Fruit fly (Drosophila melanogaster): ENCODE data around the gene CG32755.

Gene CG32755

dm6 chrX:5918499-5919126 is 31.4 kb upstream of the CG32755 start (continued):
- peak; percentile 55 for TF ChIP-seq Dref (GFP tag; IDR thresholded peaks at IDR 0.05)
- TF ChIP-seq fd64A (GFP tag; optimal IDR thresholded peaks at IDR 0.05), result peak; percentile 96
- TF ChIP-seq Xbp1 (GFP tag; optimal IDR thresholded peaks at IDR 0.05), result peak; percentile 99
- peak; percentile 65 for TF ChIP-seq nerfin-2 (GFP tag; IDR thresholded peaks at IDR 0.05; ENCODE audit: partially characterized antibody)
- TF ChIP-seq CG1647 (GFP tag; optimal IDR thresholded peaks at IDR 0.05), result peak; percentile 98
- TF ChIP-seq pnt (GFP tag; optimal IDR thresholded peaks at IDR 0.05), result peak; percentile 99
- TF ChIP-seq ham (GFP tag; IDR thresholded peaks at IDR 0.05), result peak; percentile 98
- TF ChIP-seq Stat92E (GFP tag; optimal IDR thresholded peaks at IDR 0.05), result peak in 1 of 3 experiments; percentile 94
- peak; percentile 96 for TF ChIP-seq MTF-1 (GFP tag; optimal IDR thresholded peaks at IDR 0.05; ENCODE audit: borderline replicate concordance)
- TF ChIP-seq bsh (GFP tag; optimal IDR thresholded peaks at IDR 0.05), result peak; percentile 99
- TF ChIP-seq CG7271 (tag; optimal IDR thresholded peaks at IDR 0.05), result peak; percentile 72
- peak; percentile 99 for TF ChIP-seq CG6689 (GFP tag; IDR thresholded peaks at IDR 0.05)
- peak; percentile 97 for TF ChIP-seq phol (tag; optimal IDR thresholded peaks at IDR 0.05)
- no peak for TF ChIP-seq usp (GFP tag; optimal IDR thresholded peaks at IDR 0.05)
- peak; percentile 97 for TF ChIP-seq gsb-n (tag; optimal IDR thresholded peaks at IDR 0.05)
- peak; percentile 95 for TF ChIP-seq CG7987 (GFP tag; optimal IDR thresholded peaks at IDR 0.05)
- TF ChIP-seq CG10979 (tag; optimal IDR thresholded peaks at IDR 0.05), result peak; percentile 98
- peak; percentile 98 for TF ChIP-seq CG12219 (GFP tag; optimal IDR thresholded peaks at IDR 0.05)
- TF ChIP-seq fd102C (GFP tag; optimal IDR thresholded peaks at IDR 0.05), result peak; percentile 67
- peak; percentile 93 for TF ChIP-seq exex (tag; optimal IDR thresholded peaks at IDR 0.05)
- TF ChIP-seq Six4 (GFP tag; optimal IDR thresholded peaks at IDR 0.05), result peak; percentile 98
- peak; percentile 95 for TF ChIP-seq Vsx1 (GFP tag; optimal IDR thresholded peaks at IDR 0.05)
- peak; percentile 99 for TF ChIP-seq H2.0 (GFP tag; IDR thresholded peaks at IDR 0.05)
- TF ChIP-seq Neu2 (GFP tag; optimal IDR thresholded peaks at IDR 0.05; ENCODE audit: borderline replicate concordance), result peak; percentile 91
- peak; percentile 50 for TF ChIP-seq stwl (tag; optimal IDR thresholded peaks at IDR 0.05)
- peak; percentile 98 for TF ChIP-seq CG6272 (GFP tag; IDR thresholded peaks at IDR 0.05)
- TF ChIP-seq dmrt11E (tag; optimal IDR thresholded peaks at IDR 0.05), result peak; percentile 96
- peak; percentile 99 for TF ChIP-seq jumu (GFP tag; optimal IDR thresholded peaks at IDR 0.05)
- peak; percentile 98 for TF ChIP-seq Usf (GFP tag; optimal IDR thresholded peaks at IDR 0.05)
- TF ChIP-seq wdn (GFP tag; IDR thresholded peaks at IDR 0.05), result peak; percentile 99
- TF ChIP-seq CG18476 (GFP tag; optimal IDR thresholded peaks at IDR 0.05), result peak; percentile 96
- TF ChIP-seq insv (GFP tag; optimal IDR thresholded peaks at IDR 0.05), result peak in 1 of 2 experiments; percentile 70
- peak; percentile 84 for TF ChIP-seq CG7928 (GFP tag; optimal IDR thresholded peaks at IDR 0.05)
- TF ChIP-seq CG2712 (tag; optimal IDR thresholded peaks at IDR 0.05), result peak; percentile 98
- peak; percentile 85 for TF ChIP-seq Deaf1 (tag; optimal IDR thresholded peaks at IDR 0.05)
- peak; percentile 98 for TF ChIP-seq fu2 (GFP tag; optimal IDR thresholded peaks at IDR 0.05)
- TF ChIP-seq Fer2 (tag; optimal IDR thresholded peaks at IDR 0.05), result peak; percentile 98
- TF ChIP-seq tll (GFP tag; optimal IDR thresholded peaks at IDR 0.05), result peak in 1 of 2 experiments; percentile 20
- peak; percentile 93 for TF ChIP-seq CG31365 (tag; optimal IDR thresholded peaks at IDR 0.05)
- TF ChIP-seq lmd (GFP tag; IDR thresholded peaks at IDR 0.05), result peak; percentile 100
- peak; percentile 98 for TF ChIP-seq slp2 (GFP tag; optimal IDR thresholded peaks at IDR 0.05)
- TF ChIP-seq CG9727 (GFP tag; optimal IDR thresholded peaks at IDR 0.05), result peak; percentile 96
- TF ChIP-seq Side (GFP tag; optimal IDR thresholded peaks at IDR 0.05), result peak; percentile 99
- peak; percentile 69 for TF ChIP-seq CG7963 (GFP tag; IDR thresholded peaks at IDR 0.05; ENCODE audit: partially characterized antibody)
- peak; percentile 99 for TF ChIP-seq ind (GFP tag; optimal IDR thresholded peaks at IDR 0.05)
- peak; percentile 95 for TF ChIP-seq vfl (GFP tag; optimal IDR thresholded peaks at IDR 0.05)
- TF ChIP-seq Antp (GFP tag; optimal IDR thresholded peaks at IDR 0.05), result peak; percentile 99
- TF ChIP-seq CG12942 (GFP tag; optimal IDR thresholded peaks at IDR 0.05), result peak; percentile 99

All from whole organism, embryonic.